Worm (Caenorhabditis elegans): ENCODE measurements around the gene mig-23.

ce11 chrX:5917284-5917683, 31.4 kb downstream of the mig-23 start, which contains the start of gene Y23B4A.1:
- TF ChIP-seq blmp-1 (tag; optimal IDR thresholded peaks at IDR 0.05) (no peak), ztf-11 (tag; optimal IDR thresholded peaks at IDR 0.05) (no peak), elt-1 (tag; optimal IDR thresholded peaks at IDR 0.05; ENCODE audit: borderline replicate concordance, insufficient read depth) (no peak), sptf-1 (tag; optimal IDR thresholded peaks at IDR 0.05) (no peak), snpc-4 (tag; optimal IDR thresholded peaks at IDR 0.05) (no peak), pha-4 (tag; optimal IDR thresholded peaks at IDR 0.05) (no peak), nhr-237 (tag; optimal IDR thresholded peaks at IDR 0.05) (no peak), nhr-28 (tag; optimal IDR thresholded peaks at IDR 0.05) (no peak), M03D4.4 (tag; optimal IDR thresholded peaks at IDR 0.05) (no peak), mab-5 (tag; optimal IDR thresholded peaks at IDR 0.05) (no peak), cnd-1 (tag; optimal IDR thresholded peaks at IDR 0.05) (no peak), unc-39 (tag; optimal IDR thresholded peaks at IDR 0.05) (no peak), ces-1 (GFP tag; optimal IDR thresholded peaks at IDR 0.05) (no peak)
